Fruit fly (Drosophila melanogaster): ENCODE measurements around the gene CG31342.
A peak's percentile ranks its signal among the peaks of the same experiment; 100 is the strongest.

The CG31342 gene

dm6 chr3R:12975223-12975622 lies 10.6 kb upstream of the CG31342 start:
- TF ChIP-seq CG42726 (GFP tag; IDR thresholded peaks at IDR 0.05; ENCODE audit: partially characterized antibody) (no peak), emc (GFP tag; optimal IDR thresholded peaks at IDR 0.05) (no peak), Dp (GFP tag; optimal IDR thresholded peaks at IDR 0.05) (no peak), CG12219 (GFP tag; optimal IDR thresholded peaks at IDR 0.05) (no peak), HLH4C (GFP tag; IDR thresholded peaks at IDR 0.05; ENCODE audit: partially characterized antibody) (no peak), CG10209 (GFP tag; optimal IDR thresholded peaks at IDR 0.05) (no peak), CG32772 (GFP tag; IDR thresholded peaks at IDR 0.05) (no peak), insv (GFP tag; optimal IDR thresholded peaks at IDR 0.05) (no peak), CG31388 (GFP tag; optimal IDR thresholded peaks at IDR 0.05) (no peak)

- TF ChIP-seq fu2 (GFP tag; optimal IDR thresholded peaks at IDR 0.05) = no peak
- TF ChIP-seq CG10565 (GFP tag; optimal IDR thresholded peaks at IDR 0.05) = no peak
- no peak for TF ChIP-seq CG9609 (GFP tag; optimal IDR thresholded peaks at IDR 0.05)
- no peak for TF ChIP-seq ttk (GFP tag; IDR thresholded peaks at IDR 0.05)
- TF ChIP-seq CG1233 (GFP tag; optimal IDR thresholded peaks at IDR 0.05) = no peak
These were observed 8.3 kb upstream of the CG31342 start, which contains the start of the genes CG7381 and CG7091 for dm6 chr3R:12977371-12978050. Gene CG7381, minus strand, starts transcription at chr3R:12977471. Gene CG7091, plus strand, starts transcription at chr3R:12978000.

dm6 chr3R:12980628-12981219 lies 5.1 kb upstream of the CG31342 start, which contains the start of gene Paip2:
Gene Paip2, plus strand, starts transcription at chr3R:12980792.
- peak; percentile 58 for TF ChIP-seq CG32772 (GFP tag; IDR thresholded peaks at IDR 0.05)
- TF ChIP-seq CG5245 (GFP tag; optimal IDR thresholded peaks at IDR 0.05) = no peak
- TF ChIP-seq CG4424 (GFP tag; optimal IDR thresholded peaks at IDR 0.05) = peak; percentile 4
- TF ChIP-seq Hr51 (GFP tag; optimal IDR thresholded peaks at IDR 0.05) = peak in 1 of 2 experiments; percentile 1
- peak; percentile 5 for TF ChIP-seq CG12299 (tag; optimal IDR thresholded peaks at IDR 0.05)
- TF ChIP-seq Kr (GFP tag; optimal IDR thresholded peaks at IDR 0.05) = no peak
- TF ChIP-seq ase (GFP tag; IDR thresholded peaks at IDR 0.05) = no peak
- TF ChIP-seq YL-1 (GFP tag; optimal IDR thresholded peaks at IDR 0.05) = peak; percentile 73
- TF ChIP-seq abd-A (tag; optimal IDR thresholded peaks at IDR 0.05) = peak; percentile 85
- no peak for TF ChIP-seq ro (GFP tag; IDR thresholded peaks at IDR 0.05)
- TF ChIP-seq pita (GFP tag; optimal IDR thresholded peaks at IDR 0.05) = peak; percentile 89
- TF ChIP-seq insv (GFP tag; optimal IDR thresholded peaks at IDR 0.05) = peak in 1 of 2 experiments; percentile 32
- TF ChIP-seq CG34224 (GFP tag; IDR thresholded peaks at IDR 0.05; ENCODE audit: partially characterized antibody) = peak; percentile 98
- TF ChIP-seq ac (GFP tag; optimal IDR thresholded peaks at IDR 0.05) = no peak
- peak; percentile 43 for TF ChIP-seq CG9797 (GFP tag; optimal IDR thresholded peaks at IDR 0.05)
- no peak for TF ChIP-seq Mes4 (GFP tag; optimal IDR thresholded peaks at IDR 0.05)
- peak; percentile 40 for TF ChIP-seq CG12391 (tag; optimal IDR thresholded peaks at IDR 0.05)
- no peak for TF ChIP-seq Atf6 (GFP tag; IDR thresholded peaks at IDR 0.05)
- TF ChIP-seq Max (GFP tag; optimal IDR thresholded peaks at IDR 0.05) = no peak
- TF ChIP-seq CG9609 (GFP tag; optimal IDR thresholded peaks at IDR 0.05) = no peak
- TF ChIP-seq Deaf1 (tag; optimal IDR thresholded peaks at IDR 0.05) = no peak
- TF ChIP-seq ERR (GFP tag; optimal IDR thresholded peaks at IDR 0.05) = no peak
- TF ChIP-seq BtbVII (GFP tag; optimal IDR thresholded peaks at IDR 0.05) = no peak
- TF ChIP-seq sug (tag; optimal IDR thresholded peaks at IDR 0.05) = peak; percentile 52
- TF ChIP-seq Dll (GFP tag; IDR thresholded peaks at IDR 0.05; ENCODE audit: partially characterized antibody) = peak; percentile 99
- peak; percentile 97 for TF ChIP-seq tna (GFP tag; IDR thresholded peaks at IDR 0.05; ENCODE audit: partially characterized antibody)
- TF ChIP-seq CG17328 (GFP tag; IDR thresholded peaks at IDR 0.05) = no peak
- TF ChIP-seq exex (tag; optimal IDR thresholded peaks at IDR 0.05) = no peak
- TF ChIP-seq CG6654 (GFP tag; optimal IDR thresholded peaks at IDR 0.05) = no peak
- peak; percentile 98 for TF ChIP-seq zen2 (GFP tag; IDR thresholded peaks at IDR 0.05; ENCODE audit: partially characterized antibody)
- TF ChIP-seq twi (tag; optimal IDR thresholded peaks at IDR 0.05) = peak; percentile 12
- TF ChIP-seq CG13624 (GFP tag; optimal IDR thresholded peaks at IDR 0.05) = no peak
- peak; percentile 99 for TF ChIP-seq CG16813 (GFP tag; IDR thresholded peaks at IDR 0.05; ENCODE audit: partially characterized antibody)
- TF ChIP-seq vfl (GFP tag; optimal IDR thresholded peaks at IDR 0.05) = no peak
